Worm (Caenorhabditis elegans): Measurements from ENCODE around the gene irld-21.
A peak's percentile ranks its signal among the peaks of the same experiment; 100 is the strongest.

Gene irld-21

DNA sequence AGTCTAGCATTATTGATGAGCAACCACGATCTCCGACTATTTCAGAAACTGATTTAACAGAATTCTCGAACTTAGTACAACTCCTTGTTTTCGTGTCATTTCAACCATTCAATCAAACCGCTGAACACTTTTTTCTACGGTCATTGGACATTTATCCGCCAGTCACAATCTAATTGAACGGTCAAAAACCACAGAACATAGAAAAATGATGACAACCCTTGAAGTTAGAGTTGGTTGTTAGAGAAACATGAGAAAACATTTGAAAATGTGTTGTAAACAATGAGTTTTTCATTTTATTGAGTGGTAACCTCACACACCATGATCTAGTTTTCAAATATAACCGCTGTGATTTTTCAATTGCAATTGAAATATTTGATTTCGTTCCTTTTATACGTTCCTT lies 22.4 kb upstream of the irld-21 start:
- TF ChIP-seq C34F6.9 (tag; optimal IDR thresholded peaks at IDR 0.05) = no peak
- TF ChIP-seq skn-1 (tag; optimal IDR thresholded peaks at IDR 0.05) = peak; percentile 78

DNA sequence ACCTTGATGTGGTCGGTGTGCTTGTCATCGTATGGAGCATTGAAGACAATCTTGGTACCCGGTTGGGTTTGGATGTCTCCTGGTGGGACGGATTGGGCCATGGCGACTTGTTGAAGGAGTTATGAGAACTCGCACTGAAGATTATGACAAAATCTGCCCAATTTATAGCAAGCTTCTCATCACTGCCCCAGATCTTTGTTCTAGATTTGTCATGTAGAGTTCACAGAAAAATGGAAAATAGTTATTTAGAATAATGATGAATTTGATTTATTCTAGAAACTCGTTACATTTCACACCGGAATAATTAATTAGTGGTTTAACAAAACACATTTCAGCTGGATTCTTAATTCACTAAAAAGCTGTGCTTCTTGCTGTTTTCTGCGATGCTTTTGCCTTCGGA lies 21.5 kb upstream of the irld-21 start, which contains the start of gene msp-38:
Gene msp-38, minus strand, starts transcription at position 101 of the 400 bp plus-strand sequence.
- TF ChIP-seq unc-55 (GFP tag; optimal IDR thresholded peaks at IDR 0.05) (no peak), ceh-82 (tag; optimal IDR thresholded peaks at IDR 0.05) (no peak), egl-27 (tag; optimal IDR thresholded peaks at IDR 0.05) (no peak), aly-2 (tag; optimal IDR thresholded peaks at IDR 0.05) (no peak), ama-1 (optimal IDR thresholded peaks at IDR 0.05) (no peak), nhr-12 (tag; optimal IDR thresholded peaks at IDR 0.05) (no peak), sma-3 (GFP tag; optimal IDR thresholded peaks at IDR 0.05) (no peak)

DNA sequence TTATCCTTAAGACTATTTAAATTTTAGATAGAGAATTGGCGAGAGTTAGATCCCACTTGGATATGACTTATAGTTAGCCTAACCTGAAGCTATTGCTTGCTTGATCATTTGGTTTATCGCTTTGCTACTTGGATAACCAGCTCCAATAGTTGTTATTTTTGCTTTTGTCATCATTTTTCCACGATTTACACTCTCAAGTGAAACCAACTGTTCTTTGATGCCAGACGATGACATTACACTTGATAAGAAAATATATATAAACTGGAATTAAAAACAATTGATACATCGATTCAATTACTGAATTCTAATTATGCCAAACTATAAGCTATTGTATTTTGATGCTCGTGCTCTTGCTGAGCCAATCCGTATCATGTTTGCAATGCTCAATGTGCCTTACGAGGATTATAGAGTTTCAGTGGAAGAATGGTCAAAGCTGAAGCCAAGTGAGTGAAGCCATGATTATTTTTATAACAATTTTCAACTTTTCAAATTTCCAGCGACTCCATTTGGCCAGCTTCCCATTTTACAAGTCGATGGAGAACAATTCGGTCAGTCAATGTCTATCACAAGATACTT lies 19.9 kb upstream of the irld-21 start, which contains the start of the genes gst-2, gst-4 and dhs-12:
Gene gst-2, minus strand, starts transcription at position 132 of the 576 bp plus-strand sequence.
Gene gst-4, plus strand, starts transcription at position 296 of the 576 bp plus-strand sequence.
Gene dhs-12, plus strand, starts transcription at position 526 of the 576 bp plus-strand sequence.
- peak; percentile 93 for TF ChIP-seq skn-1 (tag; optimal IDR thresholded peaks at IDR 0.05)
- TF ChIP-seq lin-13 (GFP tag; optimal IDR thresholded peaks at IDR 0.05) = no peak

DNA sequence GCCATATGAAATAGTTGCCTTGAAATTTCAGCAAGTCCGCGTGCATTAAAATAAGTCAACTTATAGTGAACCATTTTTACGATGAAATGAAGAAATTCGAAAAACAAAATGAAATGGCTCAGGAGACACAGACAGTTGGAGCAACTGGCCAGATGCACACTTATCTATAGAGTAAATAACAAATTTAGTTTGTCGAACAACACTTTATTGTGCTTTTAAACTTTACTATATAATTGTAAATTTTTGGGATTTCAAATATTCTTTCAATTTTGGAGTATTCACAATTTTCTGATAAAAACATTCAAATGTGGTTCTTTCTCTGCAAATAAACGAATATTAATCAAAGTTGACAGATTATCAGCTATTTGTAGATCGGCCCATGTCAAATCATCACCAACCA lies 18.0 kb upstream of the irld-21 start, which contains the start of gene gst-3:
Gene gst-3, minus strand, starts transcription at position 101 of the 400 bp plus-strand sequence.
- TF ChIP-seq Y55F3AM.14 (GFP tag; optimal IDR thresholded peaks at IDR 0.05) (no peak), elt-3 (tag; optimal IDR thresholded peaks at IDR 0.05) (no peak), mab-5 (tag; optimal IDR thresholded peaks at IDR 0.05) (no peak), sma-3 (GFP tag; optimal IDR thresholded peaks at IDR 0.05) (no peak), lin-13 (GFP tag; optimal IDR thresholded peaks at IDR 0.05) (no peak), mbf-1 (tag; optimal IDR thresholded peaks at IDR 0.05) (no peak), nhr-11 (tag; optimal IDR thresholded peaks at IDR 0.05) (no peak), nhr-25 (tag; optimal IDR thresholded peaks at IDR 0.05) (no peak), alr-1 (tag; optimal IDR thresholded peaks at IDR 0.05) (no peak), nhr-6 (tag; optimal IDR thresholded peaks at IDR 0.05) (no peak), nhr-10 (tag; optimal IDR thresholded peaks at IDR 0.05) (no peak), nhr-237 (tag; optimal IDR thresholded peaks at IDR 0.05) (no peak), gmeb-1 (tag; optimal IDR thresholded peaks at IDR 0.05) (no peak), aly-2 (tag; optimal IDR thresholded peaks at IDR 0.05) (no peak)

DNA sequence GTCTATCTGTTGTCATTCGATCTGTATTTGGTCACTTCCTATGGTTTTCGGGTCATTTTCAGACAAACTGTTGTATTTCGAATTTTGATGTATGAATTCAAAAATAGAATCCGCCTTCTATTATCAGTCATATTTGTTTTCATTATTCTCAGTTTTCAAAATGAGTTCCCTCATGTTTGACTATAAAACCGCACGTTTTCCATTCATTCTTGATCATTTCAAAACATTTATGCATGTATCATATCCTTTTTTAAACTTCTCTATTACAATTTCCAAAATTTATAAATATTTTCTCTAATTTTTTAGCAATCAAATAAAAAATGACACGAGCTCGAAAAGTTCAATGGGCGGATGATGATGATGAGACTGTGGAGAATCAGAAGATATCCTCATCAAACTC lies 15.7 kb upstream of the irld-21 start, which contains the start of gene K08F4.12:
Gene K08F4.12, plus strand, starts transcription at position 301 of the 400 bp plus-strand sequence.
- TF ChIP-seq lsy-2 (tag; optimal IDR thresholded peaks at IDR 0.05) = no peak
- no peak for TF ChIP-seq gmeb-1 (tag; optimal IDR thresholded peaks at IDR 0.05)
- TF ChIP-seq elt-3 (tag; optimal IDR thresholded peaks at IDR 0.05) = no peak
- TF ChIP-seq unc-55 (GFP tag; optimal IDR thresholded peaks at IDR 0.05) = no peak
- no peak for TF ChIP-seq mab-5 (tag; optimal IDR thresholded peaks at IDR 0.05)
- no peak for TF ChIP-seq C34F6.9 (tag; optimal IDR thresholded peaks at IDR 0.05)
- no peak for TF ChIP-seq alr-1 (tag; optimal IDR thresholded peaks at IDR 0.05)
- no peak for TF ChIP-seq dmd-4 (tag; optimal IDR thresholded peaks at IDR 0.05)
- TF ChIP-seq ceh-16 (tag; optimal IDR thresholded peaks at IDR 0.05) = no peak
- no peak for TF ChIP-seq nhr-10 (tag; optimal IDR thresholded peaks at IDR 0.05)
- no peak for TF ChIP-seq unc-39 (tag; optimal IDR thresholded peaks at IDR 0.05)
- TF ChIP-seq F13H6.1 (tag; optimal IDR thresholded peaks at IDR 0.05) = no peak
- no peak for TF ChIP-seq nhr-6 (tag; optimal IDR thresholded peaks at IDR 0.05)
- no peak for TF ChIP-seq ztf-4 (tag; optimal IDR thresholded peaks at IDR 0.05)

DNA sequence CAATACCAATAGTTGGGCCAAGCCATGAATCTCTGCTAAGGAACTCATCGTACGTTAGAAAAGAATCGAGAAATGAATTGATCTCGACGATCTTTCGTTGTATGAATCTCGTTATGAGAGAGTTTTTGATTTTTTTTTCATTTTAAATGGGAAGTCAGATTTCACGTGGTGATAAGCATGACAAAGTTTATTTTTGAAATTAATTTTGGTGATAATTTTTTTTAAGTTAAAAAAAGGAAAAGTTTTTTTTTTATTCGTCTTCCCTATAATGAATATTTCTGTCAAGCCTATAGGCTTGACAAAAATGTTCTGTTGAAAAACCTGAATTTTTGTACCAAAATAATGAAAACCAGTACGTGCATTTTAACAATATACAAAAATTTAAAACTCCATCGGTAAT lies 13.7 kb upstream of the irld-21 start, which contains the start of gene K08F4.5:
Gene K08F4.5, minus strand, starts transcription at position 101 of the 400 bp plus-strand sequence.
- no peak for TF ChIP-seq egl-27 (tag; optimal IDR thresholded peaks at IDR 0.05)
- no peak for TF ChIP-seq F13H6.1 (tag; optimal IDR thresholded peaks at IDR 0.05)
- TF ChIP-seq peb-1 (tag; optimal IDR thresholded peaks at IDR 0.05) = no peak
- no peak for TF ChIP-seq mbf-1 (tag; optimal IDR thresholded peaks at IDR 0.05)
- TF ChIP-seq elt-3 (tag; optimal IDR thresholded peaks at IDR 0.05) = no peak
- TF ChIP-seq ama-1 (optimal IDR thresholded peaks at IDR 0.05) = no peak
- TF ChIP-seq Y55F3AM.14 (GFP tag; optimal IDR thresholded peaks at IDR 0.05) = no peak
- no peak for TF ChIP-seq nhr-6 (tag; optimal IDR thresholded peaks at IDR 0.05)
- no peak for TF ChIP-seq ceh-16 (tag; optimal IDR thresholded peaks at IDR 0.05)
- no peak for TF ChIP-seq nhr-77 (tag; optimal IDR thresholded peaks at IDR 0.05)
- no peak for TF ChIP-seq unc-39 (tag; optimal IDR thresholded peaks at IDR 0.05)
- no peak for TF ChIP-seq alr-1 (tag; optimal IDR thresholded peaks at IDR 0.05)
